Worm (Caenorhabditis elegans) whole organism, mixed stage, embryonic: ENCODE results near the gene M03D4.3.

Source experiments
- ceh-43 ChIP-seq: fragments of 200-800 bp; sonication (Bioruptor generic); optimal IDR thresholded peaks from 2 replicates; lab custom pipeline; 2018; ENCODE audit warnings: mild to moderate bottlenecking, missing genetic modification characterization, moderate library complexity, missing compliant biosample characterization
- elt-3 ChIP-seq: fragments of 150-350 bp; optimal IDR thresholded peaks from 2 replicates; lab custom pipeline; 2014; ENCODE audit warnings: missing biosample characterization, missing genetic modification characterization
- lsy-2 ChIP-seq: fragments of 150-350 bp; optimal IDR thresholded peaks from 2 replicates; lab custom pipeline; 2014; ENCODE audit warnings: missing biosample characterization, missing genetic modification characterization
- mab-5 ChIP-seq: fragments of 150-350 bp; optimal IDR thresholded peaks from 2 replicates; lab custom pipeline; 2014; ENCODE audit warnings: missing biosample characterization, missing genetic modification characterization
- mep-1 ChIP-seq: fragments of 150-350 bp; optimal IDR thresholded peaks from 2 replicates; lab custom pipeline; 2017; ENCODE audit warnings: missing biosample characterization, missing genetic modification reagents, missing genetic modification characterization, inconsistent platforms
- nhr-237 ChIP-seq: fragments of 150-350 bp; optimal IDR thresholded peaks from 2 replicates; lab custom pipeline; 2014; ENCODE audit warnings: missing biosample characterization, missing genetic modification characterization
- nhr-28 ChIP-seq: fragments of 150-350 bp; optimal IDR thresholded peaks from 2 replicates; lab custom pipeline; 2014; ENCODE audit warnings: missing biosample characterization, missing genetic modification characterization
- nhr-76 ChIP-seq: sonication (generic microtip); optimal IDR thresholded peaks from 2 replicates; lab custom pipeline; 2017; ENCODE audit warnings: missing biosample characterization, missing genetic modification characterization
- pha-4 ChIP-seq: fragments of 150-350 bp; optimal IDR thresholded peaks from 2 replicates; lab custom pipeline; 2018; ENCODE audit warnings: missing biosample characterization, missing genetic modification reagents, missing genetic modification characterization
- unc-39 ChIP-seq: fragments of 150-350 bp; optimal IDR thresholded peaks from 2 replicates; lab custom pipeline; 2014; ENCODE audit warnings: missing biosample characterization, missing genetic modification characterization
- zip-8 ChIP-seq: fragments of 150-350 bp; optimal IDR thresholded peaks from 2 replicates; lab custom pipeline; 2014; ENCODE audit warnings: missing biosample characterization, missing genetic modification characterization

ce11 chrIV:6099770-6100169, 12.4 kb downstream of the M03D4.3 start:
- TF ChIP-seq zip-8 (tag; lab: Kevin White, UChicago) (no peak), mab-5 (tag; lab: Kevin White, UChicago) (no peak), unc-39 (tag; lab: Kevin White, UChicago) (no peak), nhr-76 (no peak), nhr-28 (tag; lab: Kevin White, UChicago) (no peak), ceh-43 (GFP tag; lab: Kevin White, UChicago) (no peak), pha-4 (tag; lab: Kevin White, UChicago) (no peak), nhr-237 (no peak), elt-3 (tag; lab: Kevin White, UChicago) (no peak), lsy-2 (tag; lab: Kevin White, UChicago) (no peak), mep-1 (tag; lab: Kevin White, UChicago) (no peak)
